Fruit fly (Drosophila melanogaster) whole organism, embryonic: ENCODE measurements around the gene CG10560.

Experiments
- CG13287 ChIP-seq: fragments of 200-800 bp; sonication (Bioruptor generic); IDR thresholded peaks from 2 replicates; pipeline ENCODE4 v1.3.6; 2022; ENCODE audit warnings: missing biosample characterization, missing genetic modification characterization; ENCODE audit not compliant: partially characterized antibody
- CG18764 ChIP-seq: fragments of 200-800 bp; sonication (Bioruptor generic); optimal IDR thresholded peaks from 3 replicates; lab custom pipeline; 2016; ENCODE audit warnings: missing biosample characterization, missing genetic modification characterization
- CG2199 ChIP-seq: fragments of 200-800 bp; sonication (Bioruptor generic); IDR thresholded peaks from 3 replicates; pipeline ENCODE4 v1.3.6; 2022; ENCODE audit warnings: missing biosample characterization, missing genetic modification characterization
- CG2889 ChIP-seq: fragments of 200-800 bp; sonication (Bioruptor generic); IDR thresholded peaks from 3 replicates; pipeline ENCODE4 v1.3.6; 2022; ENCODE audit warnings: missing biosample characterization, missing genetic modification characterization
- CG4424 ChIP-seq: fragments of 200-800 bp; sonication (Bioruptor generic); optimal IDR thresholded peaks from 3 replicates; lab custom pipeline; 2016; ENCODE audit warnings: missing biosample characterization, missing genetic modification characterization
- CG8359 ChIP-seq: fragments of 200-800 bp; sonication (Bioruptor generic); optimal IDR thresholded peaks from 2 replicates; lab custom pipeline; 2017; ENCODE audit warnings: missing biosample characterization, mild to moderate bottlenecking, missing genetic modification characterization, borderline replicate concordance
- CG8924 ChIP-seq: fragments of 200-800 bp; optimal IDR thresholded peaks from 3 replicates; lab custom pipeline; 2019; ENCODE audit warnings: missing biosample characterization, mild to moderate bottlenecking, missing genetic modification characterization, moderate library complexity
- Rx ChIP-seq: fragments of 200-800 bp; sonication (Bioruptor generic); IDR thresholded peaks from 2 replicates; pipeline ENCODE4 v1.3.6; 2022; ENCODE audit warnings: missing biosample characterization, missing genetic modification characterization
- kay ChIP-seq: fragments of 200-800 bp; sonication (Bioruptor generic); optimal IDR thresholded peaks from 2 replicates; lab custom pipeline; 2016; ENCODE audit warnings: missing biosample characterization, missing genetic modification characterization
- so ChIP-seq: fragments of 200-800 bp; sonication (Bioruptor generic); IDR thresholded peaks from 3 replicates; pipeline ENCODE4 v1.3.6; 2022; ENCODE audit warnings: missing biosample characterization, missing genetic modification characterization
- ttk ChIP-seq: fragments of 200-800 bp; sonication (Bioruptor generic); IDR thresholded peaks from 2 replicates; pipeline ENCODE4 v2.1.2; 2022; ENCODE audit warnings: missing biosample characterization, missing genetic modification characterization

DNA sequence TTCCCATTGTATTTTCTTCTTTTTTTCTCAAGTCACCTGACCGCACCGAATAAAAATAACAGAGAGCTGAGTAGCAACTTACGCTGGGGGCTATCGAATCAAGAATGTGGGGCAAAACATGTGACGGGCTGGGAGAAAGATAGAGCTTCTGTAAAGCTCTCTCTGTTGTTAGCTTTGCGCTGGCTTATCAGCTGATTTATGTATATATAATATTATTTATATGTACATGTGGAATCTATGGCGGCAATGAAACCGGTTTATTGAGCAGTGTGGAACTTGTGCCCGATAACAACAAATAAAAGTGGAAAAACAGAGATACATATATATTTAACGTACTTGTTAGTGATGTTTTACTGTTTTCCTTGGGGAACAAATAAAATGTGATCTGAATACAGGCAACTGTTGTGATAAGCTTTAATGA, 27.0 kb downstream of the CG10560 start, which contains the start of gene CG31098:
- TF ChIP-seq Rx (GFP tag; lab: Robert Waterston, UW): no peak
- peak; percentile 63; the same call in 1 of the 2 replicates for TF ChIP-seq CG13287
- no peak for TF ChIP-seq CG4424 (GFP tag; lab: Kevin White, UChicago)
- no peak for TF ChIP-seq CG18764 (GFP tag; lab: Kevin White, UChicago)
- TF ChIP-seq CG2889 (GFP tag; lab: Robert Waterston, UW): no peak
- no peak for TF ChIP-seq CG2199 (GFP tag; lab: Robert Waterston, UW)
- no peak for TF ChIP-seq kay
- no peak for TF ChIP-seq so (GFP tag; lab: Robert Waterston, UW)
- no peak for TF ChIP-seq ttk
- no peak for TF ChIP-seq CG8359 (GFP tag; lab: Kevin White, UChicago)
- TF ChIP-seq CG8924: no peak
